Fruit fly (Drosophila melanogaster) whole organism, adult: Measurements from ENCODE around the gene Dip-B.

ENCODE experiments used
- CG11617 ChIP-seq: fragments of 200-800 bp; sonication (Bioruptor generic); optimal IDR thresholded peaks from 2 replicates; lab custom pipeline; 2017; ENCODE audit warnings: mild to moderate bottlenecking, missing biosample characterization, missing genetic modification reagents, missing genetic modification characterization
- CG12768 ChIP-seq: fragments of 200-800 bp; sonication (Bioruptor generic); optimal IDR thresholded peaks from 2 replicates; lab custom pipeline; 2017; ENCODE audit warnings: missing biosample characterization, missing genetic modification characterization, mild to moderate bottlenecking, moderate library complexity, missing genetic modification reagents
- CG14711 ChIP-seq: fragments of 200-800 bp; sonication (Bioruptor generic); optimal IDR thresholded peaks from 2 replicates; lab custom pipeline; 2018; ENCODE audit warnings: missing biosample characterization, mild to moderate bottlenecking, missing genetic modification characterization, moderate library complexity
- CG1620 ChIP-seq: fragments of 200-800 bp; sonication (Bioruptor generic); optimal IDR thresholded peaks from 2 replicates; lab custom pipeline; 2016; ENCODE audit warnings: missing biosample characterization, missing genetic modification characterization
- CG33017 ChIP-seq: fragments of 200-800 bp; sonication (Bioruptor generic); optimal IDR thresholded peaks from 2 replicates; lab custom pipeline; 2018; ENCODE audit warnings: missing biosample characterization, mild to moderate bottlenecking, missing genetic modification characterization, moderate library complexity
- CG5204 ChIP-seq: fragments of 200-800 bp; sonication (Bioruptor generic); optimal IDR thresholded peaks from 2 replicates; lab custom pipeline; 2016; ENCODE audit warnings: missing biosample characterization, missing genetic modification characterization
- CG7045 ChIP-seq: fragments of 200-800 bp; sonication (Bioruptor generic); optimal IDR thresholded peaks from 2 replicates; lab custom pipeline; 2017; ENCODE audit warnings: missing biosample characterization, mild to moderate bottlenecking, missing genetic modification characterization
- CG7101 ChIP-seq: fragments of 200-800 bp; sonication (Bioruptor generic); optimal IDR thresholded peaks from 2 replicates; lab custom pipeline; 2018; ENCODE audit warnings: missing biosample characterization, mild to moderate bottlenecking, missing genetic modification characterization, moderate library complexity
- Hr96 ChIP-seq: fragments of 200-800 bp; sonication (Bioruptor generic); optimal IDR thresholded peaks from 2 replicates; lab custom pipeline; 2016; ENCODE audit warnings: missing biosample characterization, missing genetic modification characterization
- cic ChIP-seq: fragments of 200-800 bp; sonication (Bioruptor generic); optimal IDR thresholded peaks from 2 replicates; lab custom pipeline; 2017; ENCODE audit warnings: missing biosample characterization, mild to moderate bottlenecking, missing genetic modification characterization, moderate library complexity
- cnc ChIP-seq, 2 experiments: fragments of >200 bp; optimal IDR thresholded peaks; 2 replicates each; lab custom pipeline; 2017
- kay ChIP-seq: fragments of 200-800 bp; sonication (Bioruptor generic); peaks from one replicate; lab custom pipeline; 2016; ENCODE audit warnings: missing biosample characterization, missing genetic modification characterization, borderline replicate concordance
- ovo ChIP-seq: fragments of 200-800 bp; sonication (Bioruptor generic); optimal IDR thresholded peaks from 2 replicates; lab custom pipeline; 2016; ENCODE audit warnings: missing biosample characterization, missing genetic modification characterization
- pad ChIP-seq: fragments of 200-800 bp; sonication (Bioruptor generic); optimal IDR thresholded peaks from 3 replicates; lab custom pipeline; 2017; ENCODE audit warnings: missing biosample characterization, missing genetic modification characterization, mild to moderate bottlenecking, moderate library complexity, missing genetic modification reagents

dm6 chr3R:13797823-13798446, 15.8 kb downstream of the Dip-B start:
- TF ChIP-seq CG14711 (tag; lab: Kevin White, UChicago) (no peak), kay (GFP tag; lab: Kevin White, UChicago) (no peak), cic (GFP tag; lab: Kevin White, UChicago) (no peak), CG5204 (no peak), CG7045 (GFP tag; lab: Kevin White, UChicago) (no peak), ovo (GFP tag; lab: Kevin White, UChicago) (no peak), CG7101 (tag; lab: Kevin White, UChicago) (no peak), CG11617 (GFP tag; lab: Kevin White, UChicago) (no peak), pad (GFP tag; lab: Kevin White, UChicago) (no peak), cnc (optimal IDR thresholded peaks at IDR 0.05; lab: Kevin White, UChicago) (no peak), CG1620 (no peak), CG33017 (tag; lab: Kevin White, UChicago) (no peak), CG12768 (GFP tag; lab: Kevin White, UChicago) (no peak), Hr96 (no peak)
